Worm (Caenorhabditis elegans) whole organism, L4 larva: ENCODE data around the gene F09B9.4.

Experiments
- D1046.2 ChIP-seq: fragments of 200-800 bp; sonication (Bioruptor generic); IDR thresholded peaks from 2 replicates; pipeline ENCODE4 v1.3.6; 2022; ENCODE audit warnings: missing genetic modification characterization, missing compliant biosample characterization
- F10B5.3 ChIP-seq: sonication (generic microtip); optimal IDR thresholded peaks from 2 replicates; lab custom pipeline; 2016; ENCODE audit warnings: mild to moderate bottlenecking, missing genetic modification characterization, missing compliant biosample characterization
- F26F4.8 ChIP-seq: fragments of 200-800 bp; sonication (Bioruptor generic); conservative IDR thresholded peaks from 2 replicates; pipeline ENCODE4 v1.3.6; 2022; ENCODE audit warnings: missing genetic modification characterization, missing compliant biosample characterization
- F37D6.2 ChIP-seq: sonication (generic microtip); optimal IDR thresholded peaks from 2 replicates; lab custom pipeline; 2016; ENCODE audit warnings: mild to moderate bottlenecking, missing genetic modification characterization, missing compliant biosample characterization
- R02D3.7 ChIP-seq: fragments of 150-350 bp; sonication (generic microtip); optimal IDR thresholded peaks from 3 replicates; lab custom pipeline; 2014; ENCODE audit warnings: missing biosample characterization, missing genetic modification characterization
- T26A8.4 ChIP-seq: fragments of 200-800 bp; sonication (Bioruptor generic); IDR thresholded peaks from 2 replicates; pipeline ENCODE4 v1.3.6; 2022; ENCODE audit warnings: missing genetic modification characterization, missing compliant biosample characterization
- ZK337.2 ChIP-seq: fragments of 200-800 bp; sonication (Bioruptor generic); IDR thresholded peaks from 2 replicates; pipeline ENCODE4 v1.3.6; 2022; ENCODE audit warnings: missing genetic modification reagents, missing genetic modification characterization, missing compliant biosample characterization
- aha-1 ChIP-seq: fragments of 150-350 bp; peaks from one replicate; lab custom pipeline; 2014; ENCODE audit warnings: missing biosample characterization, missing genetic modification characterization
- ama-1 ChIP-seq: fragments of 150-350 bp; optimal IDR thresholded peaks from 2 replicates; lab custom pipeline; 2014; ENCODE audit warnings: inconsistent platforms, mixed read lengths
- ceh-28 ChIP-seq: fragments of 150-350 bp; optimal IDR thresholded peaks from 2 replicates; lab custom pipeline; 2014; ENCODE audit warnings: missing biosample characterization, missing genetic modification reagents, missing genetic modification characterization
- ceh-62 ChIP-seq: sonication (generic microtip); optimal IDR thresholded peaks from 2 replicates; lab custom pipeline; 2017; ENCODE audit warnings: missing biosample characterization, missing genetic modification characterization
- ceh-82 ChIP-seq: sonication (generic microtip); optimal IDR thresholded peaks from 2 replicates; lab custom pipeline; 2017; ENCODE audit warnings: missing biosample characterization, missing genetic modification characterization
- ces-1 ChIP-seq: fragments of 150-350 bp; sonication (generic microtip); optimal IDR thresholded peaks from 4 replicates; lab custom pipeline; 2014; ENCODE audit warnings: missing biosample characterization, missing genetic modification reagents, missing genetic modification characterization
- ctbp-1 ChIP-seq: fragments of 200-800 bp; sonication (Bioruptor generic); IDR thresholded peaks from 2 replicates; pipeline ENCODE4 v1.3.6; 2022; ENCODE audit warnings: missing genetic modification reagents, missing genetic modification characterization, missing compliant biosample characterization
- daf-16 ChIP-seq, 3 experiments: sonication (generic microtip); optimal IDR thresholded peaks; 2 replicates each; lab custom pipeline; 2016 to 2017; ENCODE audit warnings: missing genetic modification characterization in 3 of 3, missing genetic modification reagents in 3 of 3, mild to moderate bottlenecking in 2 of 3, missing compliant biosample characterization in 2 of 3, missing biosample characterization in 1 of 3, moderate library complexity in 1 of 3
- daf-19 ChIP-seq: fragments of 200-800 bp; sonication (Bioruptor generic); conservative IDR thresholded peaks from 2 replicates; pipeline ENCODE4 v1.3.6; 2022; ENCODE audit warnings: missing genetic modification characterization, missing compliant biosample characterization
- daf-8 ChIP-seq: fragments of 200-800 bp; sonication (Bioruptor generic); IDR thresholded peaks from 2 replicates; pipeline ENCODE4 v1.3.6; 2022; ENCODE audit warnings: missing genetic modification characterization, missing compliant biosample characterization
- dmd-8 ChIP-seq: fragments of 200-800 bp; sonication (Bioruptor generic); IDR thresholded peaks from 2 replicates; pipeline ENCODE4 v1.3.6; 2022; ENCODE audit warnings: missing genetic modification characterization, missing compliant biosample characterization
- egl-43 ChIP-seq: fragments of 200-800 bp; sonication (Bioruptor generic); IDR thresholded peaks from 2 replicates; pipeline ENCODE4 v1.3.6; 2022; ENCODE audit warnings: missing genetic modification reagents, missing genetic modification characterization, missing compliant biosample characterization
- fos-1 ChIP-seq: fragments of 150-350 bp; optimal IDR thresholded peaks from 2 replicates; lab custom pipeline; 2014; ENCODE audit warnings: missing biosample characterization, missing genetic modification characterization
- gei-8 ChIP-seq: fragments of 200-800 bp; sonication (Bioruptor generic); optimal IDR thresholded peaks from 2 replicates; lab custom pipeline; 2018; ENCODE audit warnings: mild to moderate bottlenecking, missing genetic modification characterization, missing compliant biosample characterization
- hif-1 ChIP-seq, 2 experiments: sonication (generic microtip); optimal IDR thresholded peaks; 2 replicates each; lab custom pipeline; 2016 to 2017; ENCODE audit warnings: missing compliant biosample characterization in 2 of 2, missing genetic modification characterization in 2 of 2, missing genetic modification reagents in 2 of 2, missing genotype in 2 of 2, mild to moderate bottlenecking in 1 of 2
- hlh-11 ChIP-seq: fragments of 200-800 bp; sonication (Bioruptor generic); optimal IDR thresholded peaks from 2 replicates; lab custom pipeline; 2018; ENCODE audit warnings: mild to moderate bottlenecking, missing genetic modification characterization, missing compliant biosample characterization
- hlh-30 ChIP-seq: sonication (generic microtip); optimal IDR thresholded peaks from 2 replicates; lab custom pipeline; 2017; ENCODE audit warnings: antibody characterized with exemption, mild to moderate bottlenecking, missing genetic modification characterization, missing compliant biosample characterization; ENCODE audit not compliant: insufficient read depth
- hmg-1.1 ChIP-seq: fragments of 200-800 bp; sonication (Bioruptor generic); IDR thresholded peaks from 2 replicates; pipeline ENCODE4 v1.3.6; 2022; ENCODE audit warnings: missing genetic modification reagents, missing genetic modification characterization, missing compliant biosample characterization
- lim-7 ChIP-seq: fragments of 200-800 bp; sonication (Bioruptor generic); IDR thresholded peaks from 2 replicates; pipeline ENCODE4 v1.3.6; 2022; ENCODE audit warnings: missing genetic modification characterization, missing compliant biosample characterization
- lin-38 ChIP-seq: fragments of 200-800 bp; sonication (Bioruptor generic); IDR thresholded peaks from 2 replicates; pipeline ENCODE4 v1.3.6; 2022; ENCODE audit warnings: missing genetic modification reagents, missing genetic modification characterization, missing compliant biosample characterization
- lin-39 ChIP-seq: fragments of 150-350 bp; optimal IDR thresholded peaks from 2 replicates; lab custom pipeline; 2014; ENCODE audit warnings: missing biosample characterization, missing genetic modification reagents, missing genetic modification characterization
- madf-5 ChIP-seq, 2 experiments: fragments of 200-800 bp; sonication (Bioruptor generic); IDR thresholded peaks; 2 replicates each; pipeline ENCODE4 v1.3.6; 2022; ENCODE audit warnings: missing compliant biosample characterization in 2 of 2, missing genetic modification characterization in 2 of 2
- madf-9 ChIP-seq: fragments of 200-800 bp; sonication (Bioruptor generic); conservative IDR thresholded peaks from 2 replicates; pipeline ENCODE4 v1.3.6; 2022; ENCODE audit warnings: missing genetic modification reagents, missing genetic modification characterization, missing compliant biosample characterization
- mep-1 ChIP-seq: fragments of 150-350 bp; sonication (generic microtip); optimal IDR thresholded peaks from 3 replicates; lab custom pipeline; 2014; ENCODE audit warnings: missing biosample characterization, missing genetic modification characterization
- mes-2 ChIP-seq: sonication (generic microtip); optimal IDR thresholded peaks from 2 replicates; lab custom pipeline; 2016; ENCODE audit warnings: missing genotype, mild to moderate bottlenecking, missing genetic modification characterization, missing compliant biosample characterization; ENCODE audit not compliant: poor library complexity, severe bottlenecking
- mxl-3 ChIP-seq: fragments of 200-800 bp; sonication (Bioruptor generic); optimal IDR thresholded peaks from 2 replicates; lab custom pipeline; 2018; ENCODE audit warnings: mild to moderate bottlenecking, missing genetic modification characterization, missing compliant biosample characterization
- nhr-102 ChIP-seq: sonication (generic microtip); optimal IDR thresholded peaks from 2 replicates; lab custom pipeline; 2016; ENCODE audit warnings: mild to moderate bottlenecking, missing genetic modification characterization, moderate library complexity, missing compliant biosample characterization
- nhr-11 ChIP-seq: fragments of 150-350 bp; optimal IDR thresholded peaks from 2 replicates; lab custom pipeline; 2014; ENCODE audit warnings: missing biosample characterization, missing genetic modification characterization
- nhr-25 ChIP-seq: sonication (generic microtip); optimal IDR thresholded peaks from 2 replicates; lab custom pipeline; 2017; ENCODE audit warnings: missing genetic modification characterization, mild to moderate bottlenecking, missing compliant biosample characterization, antibody characterized with exemption, moderate library complexity, borderline replicate concordance; ENCODE audit not compliant: insufficient read depth
- nhr-28 ChIP-seq: fragments of 150-350 bp; optimal IDR thresholded peaks from 2 replicates; lab custom pipeline; 2014; ENCODE audit warnings: missing biosample characterization, missing genetic modification characterization
- nhr-6 ChIP-seq: fragments of 150-350 bp; optimal IDR thresholded peaks from 2 replicates; lab custom pipeline; 2014; ENCODE audit warnings: missing biosample characterization, missing genetic modification characterization
- nhr-76 ChIP-seq: fragments of 150-350 bp; optimal IDR thresholded peaks from 2 replicates; lab custom pipeline; 2014; ENCODE audit warnings: missing biosample characterization, missing genetic modification characterization
- pha-4 ChIP-seq, 2 experiments: fragments of 150-350 bp in 1 of 2; fragments of 200-800 bp in 1 of 2; sonication (Bioruptor generic) in 1 of 2; IDR thresholded peaks in 1 of 2; optimal IDR thresholded peaks in 1 of 2; 2 replicates each; pipeline versions ENCODE4 v1.3.6 to Lab custom; 2014 to 2022; ENCODE audit warnings: missing genetic modification characterization in 2 of 2, missing genetic modification reagents in 2 of 2, missing biosample characterization in 1 of 2, missing compliant biosample characterization in 1 of 2
- php-3 ChIP-seq: fragments of 200-800 bp; sonication (Bioruptor generic); IDR thresholded peaks from 2 replicates; pipeline ENCODE4 v1.3.6; 2022; ENCODE audit warnings: missing genetic modification reagents, missing genetic modification characterization, missing compliant biosample characterization
- saeg-2 ChIP-seq: fragments of 200-800 bp; sonication (Bioruptor generic); IDR thresholded peaks from 2 replicates; pipeline ENCODE4 v1.3.6; 2022; ENCODE audit warnings: missing genetic modification reagents, missing genetic modification characterization, missing compliant biosample characterization
- sdz-12 ChIP-seq: fragments of 200-800 bp; sonication (Bioruptor generic); optimal IDR thresholded peaks from 2 replicates; lab custom pipeline; 2018; ENCODE audit warnings: mild to moderate bottlenecking, missing genetic modification characterization, missing compliant biosample characterization
- skn-1 ChIP-seq: fragments of 150-350 bp; optimal IDR thresholded peaks from 2 replicates; lab custom pipeline; 2014; ENCODE audit warnings: missing biosample characterization, missing genetic modification characterization
- snpc-1.2 ChIP-seq: fragments of 200-800 bp; sonication (Bioruptor generic); IDR thresholded peaks from 2 replicates; pipeline ENCODE4 v1.3.6; 2022; ENCODE audit warnings: missing genetic modification reagents, missing genetic modification characterization, missing compliant biosample characterization
- snpc-4 ChIP-seq: fragments of 150-350 bp; optimal IDR thresholded peaks from 2 replicates; lab custom pipeline; 2014; ENCODE audit warnings: missing biosample characterization, missing genetic modification characterization
- tra-1 ChIP-seq: fragments of 200-800 bp; sonication (Bioruptor generic); IDR thresholded peaks from 2 replicates; pipeline ENCODE4 v1.3.6; 2022; ENCODE audit warnings: missing genetic modification reagents, missing genetic modification characterization, missing compliant biosample characterization
- unc-62 ChIP-seq, 3 experiments: fragments of 150-350 bp in 1 of 3; sonication (generic microtip); optimal IDR thresholded peaks in 2 of 3; peaks in 1 of 3; 1 replicate in 1 of 3; 2 replicates in 2 of 3; lab custom pipeline; 2014 to 2017; ENCODE audit warnings: missing biosample characterization in 3 of 3, missing genetic modification characterization in 3 of 3, missing genetic modification reagents in 3 of 3, missing genotype in 1 of 3
- zip-2 ChIP-seq: fragments of 150-350 bp; optimal IDR thresholded peaks from 2 replicates; lab custom pipeline; 2014; ENCODE audit warnings: missing biosample characterization, missing genetic modification characterization

F09B9.4 gene

DNA sequence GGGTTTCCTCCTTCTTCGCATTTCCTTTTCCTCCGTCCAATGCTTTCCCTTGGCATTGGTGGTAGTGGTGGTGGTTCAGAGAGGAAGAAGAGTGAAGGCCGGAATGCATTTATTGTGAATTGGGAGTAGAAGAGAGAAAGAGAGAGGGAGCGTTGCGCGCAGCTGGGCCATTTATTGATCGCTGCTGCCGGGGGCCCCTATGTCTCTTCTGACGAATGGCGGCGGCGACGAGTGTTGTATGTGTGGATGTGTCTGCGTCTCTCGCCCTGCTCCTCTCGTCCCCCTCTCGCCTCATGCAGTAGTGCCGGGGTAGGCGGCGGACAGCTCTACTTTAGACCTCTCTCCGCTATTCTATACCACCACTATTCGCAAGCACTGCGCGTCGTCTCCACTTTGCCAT is 13.8 kb upstream of the F09B9.4 start, which contains the start of gene unc-115 (continued):
- no peak for TF ChIP-seq R02D3.7 (tag; lab: Kevin White, UChicago)
- peak; percentile 85 for TF ChIP-seq mxl-3
- peak; percentile 94 for TF ChIP-seq hmg-1.1 (GFP tag; lab: Robert Waterston, UW)
- TF ChIP-seq ZK337.2 (GFP tag; lab: Robert Waterston, UW): no peak
- TF ChIP-seq saeg-2 (GFP tag; lab: Robert Waterston, UW): no peak
- TF ChIP-seq snpc-1.2: peak; percentile 47; the same call in 1 of the 2 replicates
- peak in 1 of 2 experiments; percentile 96 for TF ChIP-seq unc-62 (GFP tag; optimal IDR thresholded peaks at IDR 0.05 in 1 of 2; lab: Kevin White, UChicago)
- TF ChIP-seq unc-62 (tag; optimal IDR thresholded peaks at IDR 0.05; lab: Kevin White, UChicago): no peak
- peak; percentile 78 for TF ChIP-seq ceh-28 (tag; lab: Kevin White, UChicago)
- peak; percentile 63 for TF ChIP-seq nhr-6 (tag; lab: Kevin White, UChicago)
- TF ChIP-seq php-3 (GFP tag; lab: Robert Waterston, UW): peak; percentile 31; the same call in 1 of the 2 replicates
- TF ChIP-seq ceh-82 (tag; lab: Kevin White, UChicago): no peak
- no peak for TF ChIP-seq nhr-76 (tag; lab: Kevin White, UChicago)
- peak; percentile 96 for TF ChIP-seq aha-1 (tag; lab: Kevin White, UChicago)
- peak; percentile 72 for TF ChIP-seq hlh-30
- peak; percentile 43 for TF ChIP-seq nhr-11 (tag; lab: Kevin White, UChicago)
- TF ChIP-seq D1046.2 (GFP tag; lab: Robert Waterston, UW): no peak
- TF ChIP-seq fos-1: no peak
- TF ChIP-seq hlh-11 (tag; lab: Kevin White, UChicago): peak; percentile 92
- peak; percentile 83 for TF ChIP-seq mes-2
- no peak for TF ChIP-seq ama-1
- peak; percentile 67 for TF ChIP-seq lin-39 (tag; lab: Kevin White, UChicago)
- peak in 1 of 2 experiments; percentile 69 for TF ChIP-seq hif-1 (tag; optimal IDR thresholded peaks at IDR 0.05; lab: Kevin White, UChicago)
- peak; percentile 77; the same call in 1 of the 2 replicates for TF ChIP-seq dmd-8 (GFP tag; lab: Robert Waterston, UW)
- TF ChIP-seq F37D6.2 (tag; lab: Kevin White, UChicago): peak; percentile 86
- TF ChIP-seq zip-2: no peak
- TF ChIP-seq skn-1 (tag; lab: Kevin White, UChicago): no peak
- no peak for TF ChIP-seq daf-19 (GFP tag; lab: Robert Waterston, UW)
- no peak for TF ChIP-seq F26F4.8 (GFP tag; lab: Robert Waterston, UW)
- peak; percentile 27 for TF ChIP-seq gei-8 (GFP tag; lab: Kevin White, UChicago)
- TF ChIP-seq tra-1 (GFP tag; lab: Robert Waterston, UW): peak; percentile 28; the same call in 1 of the 2 replicates
- TF ChIP-seq nhr-25 (tag; lab: Kevin White, UChicago): peak; percentile 44
- TF ChIP-seq daf-16 (GFP tag; optimal IDR thresholded peaks at IDR 0.05; lab: Kevin White, UChicago): peak in 1 of 2 experiments; percentile 20
- TF ChIP-seq daf-16 (tag; optimal IDR thresholded peaks at IDR 0.05; lab: Kevin White, UChicago): peak; percentile 35
- peak; percentile 30; the same call in 1 of the 2 replicates for TF ChIP-seq lin-38 (GFP tag; lab: Robert Waterston, UW)
- TF ChIP-seq lim-7: no peak
- peak; percentile 91 for TF ChIP-seq ctbp-1 (GFP tag; lab: Robert Waterston, UW)
- TF ChIP-seq pha-4 (GFP tag; IDR thresholded peaks at IDR 0.05; lab: Robert Waterston, UW): peak; percentile 78
- TF ChIP-seq pha-4 (tag; optimal IDR thresholded peaks at IDR 0.05; lab: Kevin White, UChicago): no peak
- TF ChIP-seq daf-8 (GFP tag; lab: Robert Waterston, UW): 0 out of 2 replicates have a peak, but pooled peaks have one; percentile 59
- peak; percentile 93 for TF ChIP-seq egl-43 (GFP tag; lab: Robert Waterston, UW)
- TF ChIP-seq F10B5.3 (tag; lab: Kevin White, UChicago): peak; percentile 35
- TF ChIP-seq ces-1: peak; percentile 74
- peak; percentile 6 for TF ChIP-seq snpc-4 (tag; lab: Kevin White, UChicago)
- TF ChIP-seq mep-1 (tag; lab: Kevin White, UChicago): peak; percentile 87
- TF ChIP-seq madf-9 (GFP tag; lab: Robert Waterston, UW): peak; percentile 75
- TF ChIP-seq ceh-62 (tag; lab: Kevin White, UChicago): no peak
- TF ChIP-seq T26A8.4 (GFP tag; lab: Robert Waterston, UW): peak; percentile 65
- peak; percentile 40 for TF ChIP-seq nhr-102 (tag; lab: Kevin White, UChicago)
- TF ChIP-seq sdz-12 (GFP tag; lab: Kevin White, UChicago): no peak
- peak; percentile 56 for TF ChIP-seq nhr-28 (tag; lab: Kevin White, UChicago)
- TF ChIP-seq madf-5 (GFP tag; IDR thresholded peaks at IDR 0.05; lab: Robert Waterston, UW): 0 out of 4 replicates have a peak, but pooled peaks of 1 of the 2 experiments have one; percentile 43
